Worm (Caenorhabditis elegans) whole organism, L4/young adult: ENCODE data around the gene lec-11.

Experiments
- W03F9.2 ChIP-seq: fragments of 150-350 bp; optimal IDR thresholded peaks from 2 replicates; lab custom pipeline; 2014; ENCODE audit warnings: missing biosample characterization, missing genetic modification characterization
- dao-5 ChIP-seq: sonication (generic microtip); optimal IDR thresholded peaks from 2 replicates; lab custom pipeline; 2016; ENCODE audit warnings: missing genotype, missing genetic modification characterization, moderate library complexity, missing compliant biosample characterization

- no peak for TF ChIP-seq dao-5
- TF ChIP-seq W03F9.2 (tag; lab: Kevin White, UChicago), result no peak
These were observed 13.8 kb downstream of the lec-11 start for ce11 chrIV:6575959-6576727.
